Worm (Caenorhabditis elegans): ENCODE results near the gene gmeb-3.
A peak's percentile ranks its signal among the peaks of the same experiment; 100 is the strongest.

- no peak for TF ChIP-seq snpc-4 (tag; optimal IDR thresholded peaks at IDR 0.05)
- no peak for TF ChIP-seq nhr-76 (tag; optimal IDR thresholded peaks at IDR 0.05)
- TF ChIP-seq mls-2 (tag; optimal IDR thresholded peaks at IDR 0.05): peak; percentile 24
- peak; percentile 25 for TF ChIP-seq elt-3 (tag; optimal IDR thresholded peaks at IDR 0.05)
- no peak for TF ChIP-seq mab-5 (tag; optimal IDR thresholded peaks at IDR 0.05)
- no peak for TF ChIP-seq nhr-237 (tag; optimal IDR thresholded peaks at IDR 0.05)
- no peak for TF ChIP-seq nhr-28 (tag; optimal IDR thresholded peaks at IDR 0.05)
- TF ChIP-seq tbx-8 (GFP tag; optimal IDR thresholded peaks at IDR 0.05): no peak
- no peak for TF ChIP-seq lin-13 (tag; optimal IDR thresholded peaks at IDR 0.05)
- no peak for TF ChIP-seq lsy-2 (tag; optimal IDR thresholded peaks at IDR 0.05)
- no peak for TF ChIP-seq flh-1 (GFP tag; optimal IDR thresholded peaks at IDR 0.05)
Measured at ce11 chrIII:3789688-3790371, 21.5 kb downstream of the gmeb-3 start.

All from whole organism, mixed stage, embryonic.